Worm (Caenorhabditis elegans) whole organism, mixed stage, embryonic: ENCODE results near the gene srg-16.

Experiments
- M03D4.4 ChIP-seq: sonication (generic microtip); optimal IDR thresholded peaks from 2 replicates; lab custom pipeline; 2017; ENCODE audit warnings: mild to moderate bottlenecking, missing genetic modification characterization, missing compliant biosample characterization
- bed-3 ChIP-seq: fragments of 200-800 bp; sonication (Bioruptor generic); optimal IDR thresholded peaks from 3 replicates; lab custom pipeline; 2018; ENCODE audit warnings: mild to moderate bottlenecking, missing genetic modification characterization, moderate library complexity, missing compliant biosample characterization
- blmp-1 ChIP-seq: fragments of 150-350 bp; optimal IDR thresholded peaks from 2 replicates; lab custom pipeline; 2014; ENCODE audit warnings: missing biosample characterization, missing genetic modification characterization
- ceh-39 ChIP-seq: fragments of 150-350 bp; optimal IDR thresholded peaks from 2 replicates; lab custom pipeline; 2014; ENCODE audit warnings: missing biosample characterization, missing genetic modification characterization
- ceh-43 ChIP-seq: fragments of 200-800 bp; sonication (Bioruptor generic); optimal IDR thresholded peaks from 2 replicates; lab custom pipeline; 2018; ENCODE audit warnings: mild to moderate bottlenecking, missing genetic modification characterization, moderate library complexity, missing compliant biosample characterization
- ceh-83 ChIP-seq: fragments of 200-800 bp; sonication (Bioruptor generic); optimal IDR thresholded peaks from 2 replicates; lab custom pipeline; 2018; ENCODE audit warnings: mild to moderate bottlenecking, missing genetic modification characterization, missing compliant biosample characterization
- ces-1 ChIP-seq: fragments of 150-350 bp; optimal IDR thresholded peaks from 2 replicates; lab custom pipeline; 2014; ENCODE audit warnings: missing biosample characterization, missing genetic modification reagents, missing genetic modification characterization
- cnd-1 ChIP-seq: fragments of 200-800 bp; sonication (Bioruptor generic); optimal IDR thresholded peaks from 2 replicates; lab custom pipeline; 2018; ENCODE audit warnings: mild to moderate bottlenecking, missing genetic modification characterization, missing compliant biosample characterization
- drap-1 ChIP-seq: fragments of 200-800 bp; sonication (Bioruptor generic); optimal IDR thresholded peaks from 3 replicates; lab custom pipeline; 2018; ENCODE audit warnings: mild to moderate bottlenecking, missing genetic modification characterization, missing compliant biosample characterization
- elt-1 ChIP-seq: sonication (generic microtip); optimal IDR thresholded peaks from 2 replicates; lab custom pipeline; 2017; ENCODE audit warnings: missing genetic modification characterization, mild to moderate bottlenecking, missing compliant biosample characterization, antibody characterized with exemption, moderate library complexity, borderline replicate concordance; ENCODE audit not compliant: insufficient read depth
- elt-3 ChIP-seq: fragments of 150-350 bp; optimal IDR thresholded peaks from 2 replicates; lab custom pipeline; 2014; ENCODE audit warnings: missing biosample characterization, missing genetic modification characterization
- flh-1 ChIP-seq: fragments of 200-800 bp; sonication (Bioruptor generic); optimal IDR thresholded peaks from 2 replicates; lab custom pipeline; 2018; ENCODE audit warnings: mild to moderate bottlenecking, missing genetic modification characterization, moderate library complexity, missing compliant biosample characterization
- ham-2 ChIP-seq: fragments of 200-800 bp; sonication (Bioruptor generic); optimal IDR thresholded peaks from 2 replicates; lab custom pipeline; 2018; ENCODE audit warnings: mild to moderate bottlenecking, missing genetic modification characterization, missing compliant biosample characterization
- hlh-1 ChIP-seq: fragments of 150-350 bp; optimal IDR thresholded peaks from 2 replicates; lab custom pipeline; 2014; ENCODE audit warnings: missing biosample characterization, missing genetic modification reagents, missing genetic modification characterization
- lin-13 ChIP-seq: fragments of 150-350 bp; optimal IDR thresholded peaks from 2 replicates; lab custom pipeline; 2014; ENCODE audit warnings: missing biosample characterization, missing genetic modification characterization
- mab-5 ChIP-seq: fragments of 150-350 bp; optimal IDR thresholded peaks from 2 replicates; lab custom pipeline; 2014; ENCODE audit warnings: missing biosample characterization, missing genetic modification characterization
- mep-1 ChIP-seq: fragments of 150-350 bp; optimal IDR thresholded peaks from 2 replicates; lab custom pipeline; 2017; ENCODE audit warnings: missing biosample characterization, missing genetic modification reagents, missing genetic modification characterization, inconsistent platforms
- mls-2 ChIP-seq: sonication (generic microtip); optimal IDR thresholded peaks from 2 replicates; lab custom pipeline; 2016; ENCODE audit warnings: mild to moderate bottlenecking, missing genetic modification characterization, moderate library complexity, missing compliant biosample characterization
- nhr-12 ChIP-seq: fragments of 150-350 bp; optimal IDR thresholded peaks from 2 replicates; lab custom pipeline; 2014; ENCODE audit warnings: missing biosample characterization, missing genetic modification characterization
- nhr-2 ChIP-seq: fragments of 150-350 bp; optimal IDR thresholded peaks from 2 replicates; lab custom pipeline; 2014; ENCODE audit warnings: missing biosample characterization, missing genetic modification characterization
- nhr-237 ChIP-seq: fragments of 150-350 bp; optimal IDR thresholded peaks from 2 replicates; lab custom pipeline; 2014; ENCODE audit warnings: missing biosample characterization, missing genetic modification characterization
- nhr-76 ChIP-seq: sonication (generic microtip); optimal IDR thresholded peaks from 2 replicates; lab custom pipeline; 2017; ENCODE audit warnings: missing biosample characterization, missing genetic modification characterization
- pha-4 ChIP-seq: fragments of 150-350 bp; optimal IDR thresholded peaks from 2 replicates; lab custom pipeline; 2018; ENCODE audit warnings: missing biosample characterization, missing genetic modification reagents, missing genetic modification characterization
- sem-2 ChIP-seq: fragments of 200-800 bp; sonication (Bioruptor generic); optimal IDR thresholded peaks from 2 replicates; lab custom pipeline; 2018; ENCODE audit warnings: mild to moderate bottlenecking, missing genetic modification characterization, missing compliant biosample characterization
- snpc-4 ChIP-seq: fragments of 150-350 bp; optimal IDR thresholded peaks from 2 replicates; lab custom pipeline; 2014; ENCODE audit warnings: missing biosample characterization, missing genetic modification characterization
- sptf-1 ChIP-seq: sonication (generic microtip); optimal IDR thresholded peaks from 2 replicates; lab custom pipeline; 2017; ENCODE audit warnings: mild to moderate bottlenecking, missing genetic modification characterization, moderate library complexity, missing compliant biosample characterization
- unc-120 ChIP-seq: sonication (generic microtip); optimal IDR thresholded peaks from 2 replicates; lab custom pipeline; 2017; ENCODE audit warnings: missing genetic modification characterization, missing compliant biosample characterization; ENCODE audit not compliant: poor library complexity, severe bottlenecking
- unc-39 ChIP-seq: fragments of 150-350 bp; optimal IDR thresholded peaks from 2 replicates; lab custom pipeline; 2014; ENCODE audit warnings: missing biosample characterization, missing genetic modification characterization
- unc-62 ChIP-seq: fragments of 150-350 bp; optimal IDR thresholded peaks from 2 replicates; lab custom pipeline; 2014; ENCODE audit warnings: missing biosample characterization, missing genetic modification reagents, missing genetic modification characterization
- zip-8 ChIP-seq: fragments of 150-350 bp; optimal IDR thresholded peaks from 2 replicates; lab custom pipeline; 2014; ENCODE audit warnings: missing biosample characterization, missing genetic modification characterization
- ztf-11 ChIP-seq: fragments of 150-350 bp; optimal IDR thresholded peaks from 2 replicates; lab custom pipeline; 2014; ENCODE audit warnings: missing biosample characterization, missing genetic modification characterization

Gene srg-16

DNA sequence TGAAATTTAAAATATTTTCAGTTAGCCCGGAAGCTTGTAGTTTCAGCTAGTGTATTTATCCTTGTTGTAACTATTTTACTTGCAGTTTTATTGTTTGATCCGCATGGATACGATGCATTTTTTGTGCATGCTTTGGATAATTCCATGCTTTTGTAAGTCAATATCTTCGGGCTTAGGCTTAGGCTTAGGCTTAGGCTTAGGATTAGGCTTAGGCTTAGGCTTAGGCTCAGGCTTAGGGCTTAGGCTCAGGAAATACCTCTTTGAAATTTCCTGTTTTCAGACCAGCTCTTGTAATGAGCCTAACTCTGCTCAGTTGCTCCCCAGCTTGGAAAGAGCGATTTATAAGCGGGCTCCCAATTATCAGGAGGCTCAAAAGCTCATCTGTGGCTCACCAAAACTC is at the start of gene srg-16:
Gene srg-16 (plus strand): TSS at position 87 of the 400 bp plus-strand sequence.
- no peak for TF ChIP-seq zip-8 (tag; lab: Kevin White, UChicago)
- TF ChIP-seq ceh-39 (tag; lab: Kevin White, UChicago), result no peak
- TF ChIP-seq drap-1 (GFP tag; lab: Kevin White, UChicago), result no peak
- TF ChIP-seq unc-62 (GFP tag; lab: Kevin White, UChicago), result no peak
- TF ChIP-seq cnd-1, result no peak
- no peak for TF ChIP-seq ham-2 (GFP tag; lab: Kevin White, UChicago)
- no peak for TF ChIP-seq hlh-1 (tag; lab: Kevin White, UChicago)
- no peak for TF ChIP-seq nhr-237
- no peak for TF ChIP-seq elt-3 (tag; lab: Kevin White, UChicago)

DNA sequence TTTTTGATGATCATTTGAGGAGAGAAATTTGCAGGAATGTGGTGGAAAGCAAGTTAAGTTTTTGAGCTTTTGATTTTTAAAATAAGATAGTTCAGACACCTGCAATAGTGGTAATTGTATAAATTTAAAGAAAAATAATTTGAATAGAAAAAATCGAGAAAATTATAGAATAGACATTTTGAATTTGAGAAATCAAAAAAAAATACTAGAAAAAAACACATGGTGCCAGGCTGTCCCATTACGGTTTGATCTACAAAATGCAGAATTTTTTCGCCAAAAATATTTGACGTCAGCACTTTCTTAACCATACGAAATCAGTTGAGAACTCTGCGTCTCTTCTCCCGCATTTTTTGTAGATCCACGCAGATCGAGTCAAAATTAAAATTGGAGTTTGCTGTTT is 49.4 kb upstream of the srg-16 start, which contains the start of gene sre-27:
Gene sre-27 (minus strand): TSS at position 101 of the 400 bp plus-strand sequence.
- TF ChIP-seq ceh-83 (GFP tag; lab: Kevin White, UChicago), result no peak
- TF ChIP-seq blmp-1 (tag; lab: Kevin White, UChicago), result no peak
- TF ChIP-seq nhr-76 (tag; lab: Kevin White, UChicago), result no peak
- TF ChIP-seq drap-1 (GFP tag; lab: Kevin White, UChicago), result no peak
- no peak for TF ChIP-seq hlh-1 (tag; lab: Kevin White, UChicago)
- TF ChIP-seq cnd-1, result no peak
- TF ChIP-seq ceh-43 (GFP tag; lab: Kevin White, UChicago), result no peak
- TF ChIP-seq unc-62 (GFP tag; lab: Kevin White, UChicago), result no peak
- TF ChIP-seq ces-1, result no peak
- no peak for TF ChIP-seq M03D4.4 (tag; lab: Kevin White, UChicago)
- TF ChIP-seq elt-3 (tag; lab: Kevin White, UChicago), result no peak
- no peak for TF ChIP-seq snpc-4 (tag; lab: Kevin White, UChicago)
- no peak for TF ChIP-seq sptf-1 (tag; lab: Kevin White, UChicago)
- no peak for TF ChIP-seq mab-5 (tag; lab: Kevin White, UChicago)
- no peak for TF ChIP-seq unc-39
- TF ChIP-seq sem-2 (GFP tag; lab: Kevin White, UChicago), result no peak
- no peak for TF ChIP-seq mep-1 (tag; lab: Kevin White, UChicago)

DNA sequence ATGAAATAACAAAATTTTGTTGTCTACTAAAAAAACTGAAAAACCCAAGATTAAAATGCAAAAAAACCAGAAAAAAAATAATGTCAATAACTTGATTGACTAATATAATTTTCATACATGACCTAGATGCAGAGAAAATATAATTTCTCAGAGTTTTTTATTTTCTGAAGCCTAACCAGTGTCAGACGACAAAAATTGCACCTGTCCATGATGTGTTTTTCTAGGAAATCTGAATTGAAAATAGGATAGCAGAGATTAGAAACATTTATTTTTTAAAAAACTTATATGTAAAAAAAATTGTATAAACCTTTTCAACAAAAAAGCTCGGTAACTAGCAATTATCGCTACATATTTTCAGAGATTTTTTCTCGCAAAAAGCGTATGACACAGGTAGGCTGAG is 48.9 kb upstream of the srg-16 start:
- no peak for TF ChIP-seq hlh-1 (tag; lab: Kevin White, UChicago)
- no peak for TF ChIP-seq zip-8 (tag; lab: Kevin White, UChicago)
- no peak for TF ChIP-seq elt-1
- TF ChIP-seq nhr-76 (tag; lab: Kevin White, UChicago), result no peak
- no peak for TF ChIP-seq lin-13 (tag; lab: Kevin White, UChicago)
- TF ChIP-seq unc-39, result no peak
- TF ChIP-seq bed-3 (GFP tag; lab: Kevin White, UChicago), result no peak
- TF ChIP-seq pha-4 (tag; lab: Kevin White, UChicago), result no peak
- no peak for TF ChIP-seq nhr-237
- TF ChIP-seq unc-120 (tag; lab: Kevin White, UChicago), result no peak
- TF ChIP-seq drap-1 (GFP tag; lab: Kevin White, UChicago), result no peak
- no peak for TF ChIP-seq ceh-39 (tag; lab: Kevin White, UChicago)

DNA sequence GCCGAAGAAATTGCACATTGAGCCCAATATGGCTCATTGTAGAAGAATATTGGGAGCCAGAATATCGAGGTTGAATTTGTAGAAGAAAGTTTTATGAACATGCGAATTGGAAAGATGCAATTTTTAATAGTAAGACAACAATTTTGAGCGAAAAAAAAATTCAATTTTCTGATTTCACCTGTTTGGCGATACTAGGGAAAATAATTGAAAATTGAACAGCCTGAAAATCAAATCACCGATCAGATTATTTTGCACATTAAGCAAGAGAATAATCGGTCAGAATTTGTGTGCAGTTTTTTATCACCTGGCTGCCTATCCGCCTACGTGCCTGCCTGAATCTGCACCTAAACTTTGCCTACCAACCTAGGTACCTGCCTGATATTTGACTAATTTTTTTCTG is 46.4 kb upstream of the srg-16 start, which contains the start of gene sre-26:
Gene sre-26 (minus strand): TSS at position 101 of the 400 bp plus-strand sequence.
- no peak for TF ChIP-seq nhr-237
- TF ChIP-seq unc-39, result no peak
- TF ChIP-seq bed-3 (GFP tag; lab: Kevin White, UChicago), result no peak
- no peak for TF ChIP-seq M03D4.4 (tag; lab: Kevin White, UChicago)
- no peak for TF ChIP-seq unc-62 (GFP tag; lab: Kevin White, UChicago)
- TF ChIP-seq snpc-4 (tag; lab: Kevin White, UChicago), result no peak
- TF ChIP-seq flh-1 (GFP tag; lab: Kevin White, UChicago), result no peak

DNA sequence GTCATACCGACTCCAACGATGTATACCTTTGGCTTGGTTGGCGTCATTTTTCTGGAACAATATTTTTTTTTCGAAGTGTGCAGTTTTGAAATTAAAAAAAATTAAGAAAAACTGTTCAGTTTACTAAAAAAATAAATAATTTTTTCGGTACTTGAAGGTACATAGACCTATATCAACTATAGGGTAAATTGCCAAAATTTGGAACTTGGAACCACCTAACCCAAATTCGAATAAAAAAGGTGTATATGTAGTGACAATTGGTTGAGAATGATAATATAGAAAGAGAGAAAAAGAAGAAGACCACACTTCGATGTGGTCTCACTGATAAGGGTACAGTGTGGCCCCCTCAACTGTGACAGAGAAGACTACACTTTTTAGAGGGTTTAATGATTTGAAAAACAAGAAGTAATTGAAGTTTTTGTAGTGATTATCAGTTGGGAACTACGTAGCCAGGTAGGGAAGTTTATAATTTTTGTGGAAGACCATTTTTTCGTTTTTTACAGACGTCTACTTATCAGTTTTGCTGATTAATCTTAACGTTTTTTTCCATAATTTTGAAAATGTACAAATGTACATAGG is 41.2 kb upstream of the srg-16 start, which contains the start of gene daf-22:
Gene daf-22 (minus strand): TSS at position 51 of the 579 bp plus-strand sequence.
- no peak for TF ChIP-seq nhr-2 (tag; lab: Kevin White, UChicago)
- TF ChIP-seq flh-1 (GFP tag; lab: Kevin White, UChicago), result no peak
- TF ChIP-seq zip-8 (tag; lab: Kevin White, UChicago), result no peak
- no peak for TF ChIP-seq elt-3 (tag; lab: Kevin White, UChicago)
- TF ChIP-seq ham-2 (GFP tag; lab: Kevin White, UChicago), result no peak
- no peak for TF ChIP-seq nhr-12 (tag; lab: Kevin White, UChicago)
- no peak for TF ChIP-seq unc-120 (tag; lab: Kevin White, UChicago)
- no peak for TF ChIP-seq sem-2 (GFP tag; lab: Kevin White, UChicago)
- no peak for TF ChIP-seq mls-2
- no peak for TF ChIP-seq ceh-39 (tag; lab: Kevin White, UChicago)
- TF ChIP-seq sptf-1 (tag; lab: Kevin White, UChicago), result no peak
- no peak for TF ChIP-seq ztf-11 (tag; lab: Kevin White, UChicago)
- TF ChIP-seq mab-5 (tag; lab: Kevin White, UChicago), result no peak
- TF ChIP-seq ceh-43 (GFP tag; lab: Kevin White, UChicago), result no peak
- no peak for TF ChIP-seq blmp-1 (tag; lab: Kevin White, UChicago)
